Fruit fly (Drosophila melanogaster) whole organism, wandering third instar larva: Measurements from ENCODE around the gene CG43083.

ENCODE experiments used
- Abd-B ChIP-seq: fragments of >200 bp; optimal IDR thresholded peaks from 2 replicates; lab custom pipeline; 2017; ENCODE audit warnings: missing biosample characterization, missing genetic modification characterization
- CG32264 ChIP-seq: fragments of 200-800 bp; sonication (Bioruptor generic); optimal IDR thresholded peaks from 2 replicates; lab custom pipeline; 2016; ENCODE audit warnings: missing biosample characterization, missing genetic modification characterization
- CG9705 ChIP-seq: fragments of 200-800 bp; sonication (Bioruptor generic); optimal IDR thresholded peaks from 2 replicates; lab custom pipeline; 2018; ENCODE audit warnings: missing biosample characterization, mild to moderate bottlenecking, missing genetic modification characterization
- CrebA ChIP-seq: fragments of 200-800 bp; sonication (Bioruptor generic); optimal IDR thresholded peaks from 2 replicates; lab custom pipeline; 2016; ENCODE audit warnings: missing biosample characterization, mild to moderate bottlenecking, missing genetic modification characterization, borderline replicate concordance
- Dfd ChIP-seq: fragments of >200 bp; optimal IDR thresholded peaks from 2 replicates; lab custom pipeline; 2017; ENCODE audit warnings: missing biosample characterization, missing genetic modification characterization
- GATAd ChIP-seq: sonication (Bioruptor generic); optimal IDR thresholded peaks from 2 replicates; lab custom pipeline; 2016; ENCODE audit warnings: missing biosample characterization, missing genetic modification characterization
- Hnf4 ChIP-seq: fragments of 200-800 bp; sonication (Bioruptor generic); optimal IDR thresholded peaks from 2 replicates; lab custom pipeline; 2016; ENCODE audit warnings: missing biosample characterization, mild to moderate bottlenecking, missing genetic modification characterization
- Hr78 ChIP-seq: fragments of >200 bp; optimal IDR thresholded peaks from 2 replicates; lab custom pipeline; 2017; ENCODE audit warnings: missing biosample characterization, missing genetic modification characterization
- Jra ChIP-seq: sonication (Bioruptor generic); optimal IDR thresholded peaks from 2 replicates; lab custom pipeline; 2016; ENCODE audit warnings: missing biosample characterization, missing genetic modification characterization
- Mio ChIP-seq: sonication (Bioruptor generic); optimal IDR thresholded peaks from 2 replicates; lab custom pipeline; 2016; ENCODE audit warnings: missing biosample characterization, missing genetic modification characterization
- Myc ChIP-seq: fragments of >200 bp; optimal IDR thresholded peaks from 2 replicates; lab custom pipeline; 2017
- N ChIP-seq: fragments of >200 bp; optimal IDR thresholded peaks from 2 replicates; lab custom pipeline; 2018; ENCODE audit warnings: missing biosample characterization, missing external identifiers, missing genetic modification characterization
- OdsH ChIP-seq: fragments of 200-800 bp; sonication (Bioruptor generic); optimal IDR thresholded peaks from 2 replicates; lab custom pipeline; 2016; ENCODE audit warnings: missing biosample characterization, mild to moderate bottlenecking, missing genetic modification characterization
- Rel ChIP-seq, 2 experiments: fragments of 200-800 bp; sonication (Bioruptor generic) in 1 of 2; optimal IDR thresholded peaks; 2 replicates in 1 of 2; 3 replicates in 1 of 2; lab custom pipeline; 2016 to 2019; ENCODE audit warnings: mild to moderate bottlenecking in 2 of 2, missing biosample characterization in 2 of 2, missing genetic modification characterization in 2 of 2, moderate library complexity in 1 of 2
- Vsx2 ChIP-seq: fragments of 200-300, 225-300 bp; sonication (Bioruptor generic); optimal IDR thresholded peaks from 2 replicates; lab custom pipeline; 2018; ENCODE audit warnings: missing biosample characterization, missing genetic modification characterization; ENCODE audit not compliant: partially characterized antibody
- br ChIP-seq: fragments of 200-800 bp; sonication (Bioruptor generic); optimal IDR thresholded peaks from 2 replicates; lab custom pipeline; 2016; ENCODE audit warnings: missing biosample characterization, missing genetic modification characterization
- dl ChIP-seq, 2 experiments: fragments of 175-275, 200-275 bp in 1 of 2; fragments of 200-275 bp in 1 of 2; sonication (Bioruptor generic); optimal IDR thresholded peaks; lab custom pipeline; 2018; ENCODE audit warnings: mild to moderate bottlenecking in 2 of 2, missing biosample characterization in 2 of 2, missing genetic modification characterization in 2 of 2, moderate library complexity in 2 of 2; ENCODE audit not compliant: partially characterized antibody in 2 of 2, insufficient read depth in 1 of 2
- dsf ChIP-seq: sonication (Bioruptor generic); optimal IDR thresholded peaks from 2 replicates; lab custom pipeline; 2016; ENCODE audit warnings: missing biosample characterization, missing genetic modification characterization, borderline replicate concordance
- ey ChIP-seq: fragments of 200-800 bp; sonication (Bioruptor generic); optimal IDR thresholded peaks from 2 replicates; lab custom pipeline; 2016; ENCODE audit warnings: missing biosample characterization, missing genetic modification characterization
- foxo ChIP-seq, 2 experiments: fragments of 200-800 bp; sonication (Bioruptor generic); optimal IDR thresholded peaks; 2 replicates in 1 of 2; 3 replicates in 1 of 2; lab custom pipeline; 2016 to 2017; ENCODE audit warnings: missing biosample characterization in 2 of 2, missing genetic modification characterization in 2 of 2
- fru ChIP-seq: fragments of 200-800 bp; sonication (Bioruptor generic); optimal IDR thresholded peaks from 3 replicates; lab custom pipeline; 2016; ENCODE audit warnings: missing biosample characterization, mild to moderate bottlenecking, missing genetic modification characterization
- h ChIP-seq: fragments of 200-800 bp; sonication (Bioruptor generic); optimal IDR thresholded peaks from 3 replicates; lab custom pipeline; 2016; ENCODE audit warnings: missing biosample characterization, mild to moderate bottlenecking, missing genetic modification characterization
- jim ChIP-seq: fragments of 175-275, 200-325 bp; sonication (Bioruptor generic); optimal IDR thresholded peaks from 2 replicates; lab custom pipeline; 2016; ENCODE audit warnings: missing biosample characterization, mild to moderate bottlenecking, missing genetic modification characterization
- lola ChIP-seq: fragments of >200 bp; optimal IDR thresholded peaks from 2 replicates; lab custom pipeline; 2017; ENCODE audit warnings: missing biosample characterization, missing genetic modification characterization
- rgr ChIP-seq: fragments of 200-800 bp; sonication (Bioruptor generic); optimal IDR thresholded peaks from 3 replicates; lab custom pipeline; 2016; ENCODE audit warnings: missing biosample characterization, mild to moderate bottlenecking, missing genetic modification characterization
- sage ChIP-seq: fragments of 200-800 bp; sonication (Bioruptor generic); optimal IDR thresholded peaks from 2 replicates; lab custom pipeline; 2016; ENCODE audit warnings: missing biosample characterization, mild to moderate bottlenecking, missing genetic modification characterization
- sv ChIP-seq: fragments of 200-800 bp; sonication (Bioruptor generic); optimal IDR thresholded peaks from 3 replicates; lab custom pipeline; 2016; ENCODE audit warnings: missing biosample characterization, missing genetic modification characterization
- tai ChIP-seq: sonication (Bioruptor generic); optimal IDR thresholded peaks from 2 replicates; lab custom pipeline; 2016; ENCODE audit warnings: missing biosample characterization, missing genetic modification characterization
- usp ChIP-seq: fragments of >200 bp; optimal IDR thresholded peaks from 2 replicates; lab custom pipeline; 2017; ENCODE audit warnings: missing biosample characterization, missing genetic modification characterization
- woc ChIP-seq: sonication (Bioruptor generic); optimal IDR thresholded peaks from 2 replicates; lab custom pipeline; 2016; ENCODE audit warnings: missing biosample characterization, mild to moderate bottlenecking, missing genetic modification characterization

The CG43083 gene

dm6 chr3L:15672800-15673199 is 24.4 kb downstream of the CG43083 start:
- TF ChIP-seq CG9705 (GFP tag; lab: Kevin White, UChicago) (no peak), dsf (no peak), Hnf4 (GFP tag; lab: Kevin White, UChicago) (no peak), jim (GFP tag; lab: Kevin White, UChicago) (no peak), Myc (no peak), Rel (GFP tag; optimal IDR thresholded peaks at IDR 0.05; lab: Kevin White, UChicago) (no peak), Rel (tag; optimal IDR thresholded peaks at IDR 0.05; lab: Kevin White, UChicago) (no peak), tai (GFP tag; lab: Kevin White, UChicago) (no peak), ey (GFP tag; lab: Kevin White, UChicago) (no peak), lola (GFP tag; lab: Kevin White, UChicago) (no peak), fru (no peak), woc (GFP tag; lab: Kevin White, UChicago) (no peak), sage (GFP tag; lab: Kevin White, UChicago) (no peak), Vsx2 (no peak), foxo (GFP tag; optimal IDR thresholded peaks at IDR 0.05; lab: Kevin White, UChicago) (no peak)

DNA sequence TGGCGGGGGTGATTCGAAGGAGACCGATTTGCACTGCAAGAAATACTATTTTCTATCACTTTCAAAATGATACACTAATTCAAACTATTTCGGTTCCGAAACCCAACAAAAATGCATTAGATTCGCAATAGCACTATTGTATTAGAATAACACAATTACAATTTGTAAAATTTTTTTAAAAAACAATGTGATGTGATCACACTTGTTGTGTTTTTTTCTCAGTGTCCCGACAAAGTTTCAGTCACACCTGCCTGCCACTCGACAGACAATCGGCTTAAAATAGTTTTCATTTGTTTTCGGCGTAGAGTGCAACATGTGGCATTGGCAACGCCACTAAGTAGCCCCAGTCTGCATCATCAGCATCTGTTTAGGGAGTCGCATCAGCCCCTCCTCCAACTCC is 26.7 kb downstream of the CG43083 start:
- TF ChIP-seq br (no peak), sv (peak; percentile 9), sage (GFP tag; lab: Kevin White, UChicago) (no peak)

- no peak for TF ChIP-seq Myc
- no peak for TF ChIP-seq sv
- TF ChIP-seq dl (GFP tag; optimal IDR thresholded peaks at IDR 0.05; lab: Kevin White, UChicago; ENCODE audit: insufficient read depth in 1 of 2, partially characterized antibody in 2 of 2): no peak
- TF ChIP-seq CG32264 (GFP tag; lab: Kevin White, UChicago): no peak
- no peak for TF ChIP-seq br
- no peak for TF ChIP-seq Rel (GFP tag; optimal IDR thresholded peaks at IDR 0.05; lab: Kevin White, UChicago)
- TF ChIP-seq Rel (tag; optimal IDR thresholded peaks at IDR 0.05; lab: Kevin White, UChicago): no peak
- no peak for TF ChIP-seq sage (GFP tag; lab: Kevin White, UChicago)
- no peak for TF ChIP-seq jim (GFP tag; lab: Kevin White, UChicago)
- no peak for TF ChIP-seq Hr78
- no peak for TF ChIP-seq Hnf4 (GFP tag; lab: Kevin White, UChicago)
- no peak for TF ChIP-seq tai (GFP tag; lab: Kevin White, UChicago)
- TF ChIP-seq Jra (GFP tag; lab: Kevin White, UChicago): no peak
- no peak for TF ChIP-seq fru
- no peak for TF ChIP-seq Mio (GFP tag; lab: Kevin White, UChicago)
- TF ChIP-seq Dfd (GFP tag; lab: Kevin White, UChicago): no peak
- TF ChIP-seq usp (GFP tag; lab: Kevin White, UChicago): no peak
- TF ChIP-seq Abd-B: no peak
- TF ChIP-seq h (GFP tag; lab: Kevin White, UChicago): no peak
- no peak for TF ChIP-seq rgr (GFP tag; lab: Kevin White, UChicago)
These were observed 29.3 kb downstream of the CG43083 start for dm6 chr3L:15677662-15678061.

dm6 chr3L:15678284-15678683 is 29.9 kb downstream of the CG43083 start:
- TF ChIP-seq rgr (GFP tag; lab: Kevin White, UChicago): no peak
- no peak for TF ChIP-seq CrebA (GFP tag; lab: Kevin White, UChicago)
- no peak for TF ChIP-seq N (GFP tag; lab: Kevin White, UChicago)
- TF ChIP-seq Abd-B: no peak
- no peak for TF ChIP-seq Hr78
- TF ChIP-seq, all 38 proteins: peak for 0

DNA sequence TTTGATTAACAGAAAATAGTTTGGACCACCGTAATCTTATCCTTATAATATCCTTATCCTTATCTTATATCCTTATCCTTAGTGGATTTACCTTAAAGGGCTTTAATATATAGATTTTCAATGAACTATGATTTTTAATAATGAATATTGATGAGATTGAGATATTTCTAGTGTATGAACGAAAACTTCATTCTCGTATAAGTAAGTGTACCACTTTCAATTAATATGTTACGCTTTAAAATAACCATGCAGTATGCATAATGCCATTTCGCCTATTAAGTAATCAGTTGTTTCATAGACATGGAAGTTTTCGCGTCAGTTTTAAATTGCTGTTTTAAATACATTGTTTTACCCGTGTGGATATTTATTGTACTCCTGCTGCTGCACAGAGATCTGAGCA is 31.0 kb downstream of the CG43083 start, which contains the start of gene CG7304:
TSS of gene CG7304 (plus strand) at position 301 of the 400 bp plus-strand sequence.
- TF ChIP-seq Vsx2 (no peak), Mio (GFP tag; lab: Kevin White, UChicago) (no peak), ey (GFP tag; lab: Kevin White, UChicago) (no peak), fru (no peak), GATAd (no peak), Hnf4 (GFP tag; lab: Kevin White, UChicago) (no peak), N (GFP tag; lab: Kevin White, UChicago) (no peak), OdsH (no peak), sage (GFP tag; lab: Kevin White, UChicago) (no peak), jim (GFP tag; lab: Kevin White, UChicago) (no peak), CrebA (GFP tag; lab: Kevin White, UChicago) (no peak), CG32264 (GFP tag; lab: Kevin White, UChicago) (no peak), tai (GFP tag; lab: Kevin White, UChicago) (no peak), rgr (GFP tag; lab: Kevin White, UChicago) (no peak)
